Worm (Caenorhabditis elegans): ENCODE data around the gene F45E1.4.

F45E1.4 gene

ce11 chrX:8018441-8018840 lies 32.7 kb downstream of the F45E1.4 start (continued):
- TF ChIP-seq nhr-6 (tag; optimal IDR thresholded peaks at IDR 0.05) (peak; percentile 10), ceh-20 (GFP tag; IDR thresholded peaks at IDR 0.05) (0 out of 2 replicates have a peak, but pooled peaks have one; percentile 26), nhr-11 (tag; optimal IDR thresholded peaks at IDR 0.05) (no peak), Y5F2A.4 (GFP tag; optimal IDR thresholded peaks at IDR 0.05) (no peak), mdl-1 (tag; optimal IDR thresholded peaks at IDR 0.05) (peak in 1 of 2 experiments; percentile 55), saeg-2 (GFP tag; IDR thresholded peaks at IDR 0.05) (no peak), mxl-3 (GFP tag; optimal IDR thresholded peaks at IDR 0.05) (peak; percentile 60), vab-7 (GFP tag; IDR thresholded peaks at IDR 0.05) (no peak), nhr-48 (tag; optimal IDR thresholded peaks at IDR 0.05) (no peak), lin-13 (GFP tag; optimal IDR thresholded peaks at IDR 0.05) (no peak), zag-1 (tag; optimal IDR thresholded peaks at IDR 0.05) (no peak), nhr-102 (tag; optimal IDR thresholded peaks at IDR 0.05) (no peak), lsy-2 (tag; optimal IDR thresholded peaks at IDR 0.05) (peak in 1 of 2 experiments; percentile 10), daf-19 (GFP tag; conservative IDR thresholded peaks at IDR 0.05) (no peak), daf-16 (GFP tag; optimal IDR thresholded peaks at IDR 0.05) (no peak), daf-16 (tag; optimal IDR thresholded peaks at IDR 0.05) (peak; percentile 32), mep-1 (tag; optimal IDR thresholded peaks at IDR 0.05) (peak; percentile 35), spr-1 (tag; optimal IDR thresholded peaks at IDR 0.05) (no peak)

ce11 chrX:8019665-8020064 lies 33.9 kb downstream of the F45E1.4 start:
- TF ChIP-seq F26F4.8 (GFP tag; conservative IDR thresholded peaks at IDR 0.05) (no peak), nhr-28 (tag; optimal IDR thresholded peaks at IDR 0.05) (peak; percentile 79), unc-62 (GFP tag; optimal IDR thresholded peaks at IDR 0.05 in 1 of 2) (peak in 1 of 2 experiments; percentile 63), unc-62 (tag; optimal IDR thresholded peaks at IDR 0.05) (no peak), ztf-7 (tag; optimal IDR thresholded peaks at IDR 0.05) (no peak), lir-3 (tag; optimal IDR thresholded peaks at IDR 0.05) (no peak), dmd-9 (GFP tag; IDR thresholded peaks at IDR 0.05) (no peak), ceh-82 (tag; optimal IDR thresholded peaks at IDR 0.05) (no peak), zip-11 (GFP tag; IDR thresholded peaks at IDR 0.05) (no peak), Y75B8A.6 (GFP tag; IDR thresholded peaks at IDR 0.05) (0 out of 2 replicates have a peak, but pooled peaks have one; percentile 46), F10B5.3 (tag; optimal IDR thresholded peaks at IDR 0.05) (no peak), saeg-2 (GFP tag; IDR thresholded peaks at IDR 0.05) (0 out of 2 replicates have a peak, but pooled peaks have one; percentile 60), hmg-1.1 (GFP tag; IDR thresholded peaks at IDR 0.05) (peak; percentile 87), F37D6.2 (tag; optimal IDR thresholded peaks at IDR 0.05) (peak; percentile 57), nhr-102 (tag; optimal IDR thresholded peaks at IDR 0.05) (peak; percentile 24), madf-5 (GFP tag; IDR thresholded peaks at IDR 0.05) (0 out of 4 replicates have a peak, but pooled peaks of 1 of the 2 experiments have one; percentile 34), dpl-1 (GFP tag; optimal IDR thresholded peaks at IDR 0.05) (peak; percentile 11), hlh-11 (tag; optimal IDR thresholded peaks at IDR 0.05) (peak; percentile 98), duxl-1 (tag; optimal IDR thresholded peaks at IDR 0.05; ENCODE audit: poor library complexity) (no peak), aly-2 (tag; optimal IDR thresholded peaks at IDR 0.05) (no peak), mdl-1 (tag; optimal IDR thresholded peaks at IDR 0.05) (peak; percentile 88 to 98), mes-2 (tag; optimal IDR thresholded peaks at IDR 0.05; ENCODE audit: poor library complexity, severe bottlenecking) (peak; percentile 73), mxl-3 (GFP tag; optimal IDR thresholded peaks at IDR 0.05) (peak; percentile 96), daf-12 (tag; optimal IDR thresholded peaks at IDR 0.05) (no peak), pha-4 (GFP tag; IDR thresholded peaks at IDR 0.05) (peak; percentile 85), pha-4 (tag; optimal IDR thresholded peaks at IDR 0.05) (peak; percentile 27), R02D3.7 (tag; optimal IDR thresholded peaks at IDR 0.05) (no peak), ctbp-1 (GFP tag; IDR thresholded peaks at IDR 0.05) (peak; percentile 59; the same call in 1 of the 2 replicates), nhr-41 (GFP tag; IDR thresholded peaks at IDR 0.05) (peak; percentile 49; the same call in 1 of the 2 replicates), php-3 (GFP tag; IDR thresholded peaks at IDR 0.05) (peak; percentile 61; the same call in 1 of the 2 replicates), dve-1 (tag; optimal IDR thresholded peaks at IDR 0.05; ENCODE audit: insufficient read depth) (peak; percentile 91), lin-39 (tag; optimal IDR thresholded peaks at IDR 0.05) (no peak), spr-3 (GFP tag; optimal IDR thresholded peaks at IDR 0.05) (no peak), skn-1 (tag; optimal IDR thresholded peaks at IDR 0.05) (no peak), nhr-42 (GFP tag; IDR thresholded peaks at IDR 0.05) (peak; percentile 77; the same call in 1 of the 2 replicates), sdz-12 (GFP tag; optimal IDR thresholded peaks at IDR 0.05) (peak; percentile 35), ces-1 (GFP tag; optimal IDR thresholded peaks at IDR 0.05) (no peak)
